Worm (Caenorhabditis elegans) whole organism, L4 larva: ENCODE data around the gene glrx-5.
"Not testable (repeated sequence)": the region's sequence is repeated elsewhere in the genome, so short reads cannot be mapped to it uniquely, and the experiment has no call there.

Experiments used
- ces-1 ChIP-seq: fragments of 150-350 bp; sonication (generic microtip); optimal IDR thresholded peaks from 4 replicates; lab custom pipeline; 2014; ENCODE audit warnings: missing biosample characterization, missing genetic modification reagents, missing genetic modification characterization
- dpl-1 ChIP-seq: fragments of 150-350 bp; optimal IDR thresholded peaks from 2 replicates; lab custom pipeline; 2014; ENCODE audit warnings: missing biosample characterization, missing genetic modification reagents, missing genetic modification characterization
- fkh-10 ChIP-seq: fragments of 150-350 bp; optimal IDR thresholded peaks from 2 replicates; lab custom pipeline; 2014; ENCODE audit warnings: missing biosample characterization, missing genetic modification reagents, missing genetic modification characterization
- madf-5 ChIP-seq, 2 experiments: fragments of 200-800 bp; sonication (Bioruptor generic); IDR thresholded peaks; 2 replicates each; pipeline ENCODE4 v1.3.6; 2022; ENCODE audit warnings: missing compliant biosample characterization in 2 of 2, missing genetic modification characterization in 2 of 2
- nhr-48 ChIP-seq: sonication (generic microtip); optimal IDR thresholded peaks from 2 replicates; lab custom pipeline; 2016; ENCODE audit warnings: mild to moderate bottlenecking, missing genetic modification characterization, missing compliant biosample characterization
- set-16 ChIP-seq: fragments of 200-800 bp; sonication (Bioruptor generic); IDR thresholded peaks from 2 replicates; pipeline ENCODE4 v1.3.6; 2022; ENCODE audit warnings: missing genetic modification reagents, missing genetic modification characterization, missing compliant biosample characterization
- tag-97 ChIP-seq: fragments of 200-800 bp; sonication (Bioruptor generic); IDR thresholded peaks from 2 replicates; pipeline ENCODE4 v1.3.6; 2022; ENCODE audit warnings: missing genetic modification characterization, missing compliant biosample characterization

- not testable (repeated sequence) for TF ChIP-seq madf-5 (GFP tag; IDR thresholded peaks at IDR 0.05; lab: Robert Waterston, UW); dpl-1 (GFP tag; lab: Kevin White, UChicago); nhr-48 (tag; lab: Kevin White, UChicago); set-16; ces-1 (GFP tag; lab: Kevin White, UChicago); fkh-10 (GFP tag; lab: Kevin White, UChicago); tag-97 (GFP tag; lab: Robert Waterston, UW)
Observed at ce11 chrIII:12363545-12363944, 10.1 kb downstream of the glrx-5 start.
